Worm (Caenorhabditis elegans) whole organism, L1 larva: ENCODE measurements around the gene C07B5.3.

Experiments
- C16A3.4 ChIP-seq: fragments of 150-350 bp; optimal IDR thresholded peaks from 2 replicates; lab custom pipeline; 2014; ENCODE audit warnings: missing biosample characterization, missing genetic modification characterization
- F16B12.6 ChIP-seq: fragments of 150-350 bp; optimal IDR thresholded peaks from 2 replicates; lab custom pipeline; 2014; ENCODE audit warnings: missing biosample characterization, missing genetic modification characterization
- blmp-1 ChIP-seq: fragments of 150-350 bp; optimal IDR thresholded peaks from 2 replicates; lab custom pipeline; 2014; ENCODE audit warnings: missing biosample characterization, missing genetic modification characterization
- ceh-8 ChIP-seq: fragments of 200-800 bp; sonication (Bioruptor generic); optimal IDR thresholded peaks from 2 replicates; lab custom pipeline; 2018; ENCODE audit warnings: mild to moderate bottlenecking, missing genetic modification characterization, moderate library complexity, missing compliant biosample characterization
- ces-1 ChIP-seq: fragments of 150-350 bp; optimal IDR thresholded peaks from 2 replicates; lab custom pipeline; 2014; ENCODE audit warnings: missing biosample characterization, missing genetic modification reagents, missing genetic modification characterization
- efl-1 ChIP-seq, 4 experiments: fragments of 150-350 bp; optimal IDR thresholded peaks in 3 of 4; peaks in 1 of 4; 1 replicate in 1 of 4; 2 replicates in 3 of 4; lab custom pipeline; 2014; ENCODE audit warnings: missing biosample characterization in 2 of 4, missing genetic modification characterization in 2 of 4, missing genetic modification reagents in 2 of 4
- elt-3 ChIP-seq, 6 experiments: fragments of 150-350 bp in 1 of 6; sonication (generic microtip); optimal IDR thresholded peaks; 2 replicates each; lab custom pipeline; 2017 to 2018; ENCODE audit warnings: missing biosample characterization in 6 of 6, missing genetic modification characterization in 6 of 6, inconsistent platforms in 1 of 6
- ets-5 ChIP-seq: fragments of 200-800 bp; sonication (Bioruptor generic); IDR thresholded peaks from 2 replicates; pipeline ENCODE4 v1.3.6; 2022; ENCODE audit warnings: missing genetic modification characterization, missing compliant biosample characterization
- fkh-8 ChIP-seq: sonication (generic microtip); optimal IDR thresholded peaks from 2 replicates; lab custom pipeline; 2016; ENCODE audit warnings: mild to moderate bottlenecking, missing genetic modification characterization, missing compliant biosample characterization
- lin-14 ChIP-seq: fragments of 200-800 bp; sonication (Bioruptor generic); optimal IDR thresholded peaks from 2 replicates; lab custom pipeline; 2018; ENCODE audit warnings: mild to moderate bottlenecking, missing genetic modification characterization, moderate library complexity, missing compliant biosample characterization
- lin-35 ChIP-seq, 2 experiments: fragments of 150-350 bp; optimal IDR thresholded peaks; 2 replicates each; lab custom pipeline; 2014; ENCODE audit warnings: missing biosample characterization in 2 of 2, missing genetic modification characterization in 2 of 2, missing genetic modification reagents in 2 of 2
- lsy-2 ChIP-seq, 2 experiments: fragments of 150-350 bp; optimal IDR thresholded peaks; 2 replicates each; lab custom pipeline; 2014; ENCODE audit warnings: missing biosample characterization in 2 of 2, missing genetic modification characterization in 2 of 2
- mef-2 ChIP-seq: fragments of 150-350 bp; optimal IDR thresholded peaks from 2 replicates; lab custom pipeline; 2014; ENCODE audit warnings: missing biosample characterization, missing genetic modification characterization
- mep-1 ChIP-seq: fragments of 150-350 bp; optimal IDR thresholded peaks from 2 replicates; lab custom pipeline; 2014; ENCODE audit warnings: missing biosample characterization, missing genetic modification characterization
- nhr-237 ChIP-seq: fragments of 150-350 bp; optimal IDR thresholded peaks from 2 replicates; lab custom pipeline; 2014; ENCODE audit warnings: missing biosample characterization, missing genetic modification characterization
- nhr-76 ChIP-seq: sonication (generic microtip); optimal IDR thresholded peaks from 2 replicates; lab custom pipeline; 2017; ENCODE audit warnings: missing biosample characterization, missing genetic modification characterization
- nhr-85 ChIP-seq: sonication (generic microtip); peaks from one replicate; lab custom pipeline; 2016; ENCODE audit warnings: missing genetic modification characterization, inconsistent platforms, missing compliant biosample characterization
- rnt-1 ChIP-seq: sonication (generic microtip); optimal IDR thresholded peaks from 2 replicates; lab custom pipeline; 2016; ENCODE audit warnings: mild to moderate bottlenecking, missing genetic modification characterization, moderate library complexity, missing compliant biosample characterization
- snu-23 ChIP-seq: sonication (generic microtip); optimal IDR thresholded peaks from 2 replicates; lab custom pipeline; 2016; ENCODE audit warnings: missing genetic modification characterization, missing compliant biosample characterization
- unc-130 ChIP-seq: fragments of 150-350 bp; optimal IDR thresholded peaks from 2 replicates; lab custom pipeline; 2017; ENCODE audit warnings: missing biosample characterization, missing genetic modification characterization, inconsistent platforms
- unc-62 ChIP-seq: fragments of 150-350 bp; optimal IDR thresholded peaks from 2 replicates; lab custom pipeline; 2014; ENCODE audit warnings: missing biosample characterization, missing genetic modification reagents, missing genetic modification characterization
- unc-86 ChIP-seq: sonication (generic microtip); optimal IDR thresholded peaks from 2 replicates; lab custom pipeline; 2016; ENCODE audit warnings: missing genetic modification characterization, missing compliant biosample characterization
- vab-15 ChIP-seq: sonication (generic microtip); optimal IDR thresholded peaks from 2 replicates; lab custom pipeline; 2017; ENCODE audit warnings: missing genotype, mild to moderate bottlenecking, missing genetic modification characterization, missing compliant biosample characterization
- xbp-1 ChIP-seq: sonication (generic microtip); optimal IDR thresholded peaks from 2 replicates; lab custom pipeline; 2016; ENCODE audit warnings: missing genetic modification characterization, missing compliant biosample characterization

The C07B5.3 gene

ce11 chrX:9517106-9517505, 5.9 kb downstream of the C07B5.3 start, which contains the start of gene C07B5.2:
Gene C07B5.2, minus strand, starts transcription at chrX:9517206.
- no peak for TF ChIP-seq lin-14 (GFP tag; lab: Kevin White, UChicago)
- no peak for TF ChIP-seq rnt-1 (tag; lab: Kevin White, UChicago)
- TF ChIP-seq xbp-1 (tag; lab: Kevin White, UChicago): no peak
- no peak for TF ChIP-seq F16B12.6 (tag; lab: Kevin White, UChicago)
- TF ChIP-seq fkh-8: no peak
- TF ChIP-seq unc-86: no peak

- peak; percentile 7 for TF ChIP-seq lin-14 (GFP tag; lab: Kevin White, UChicago)
- peak; percentile 28 for TF ChIP-seq nhr-85 (tag; lab: Kevin White, UChicago)
- TF ChIP-seq blmp-1: peak; percentile 37
- TF ChIP-seq mep-1 (tag; lab: Kevin White, UChicago): no peak
Measured at ce11 chrX:9512457-9512856, 10.6 kb downstream of the C07B5.3 start.

- peak in 1 of 6 experiments; percentile 2 for TF ChIP-seq elt-3 (tag; optimal IDR thresholded peaks at IDR 0.05; lab: Kevin White, UChicago)
- TF ChIP-seq nhr-237 (tag; lab: Kevin White, UChicago): no peak
- TF ChIP-seq ets-5 (GFP tag; lab: Robert Waterston, UW): no peak
Measured at ce11 chrX:9510448-9510847, 12.6 kb downstream of the C07B5.3 start.

ce11 chrX:9509922-9510321, 13.1 kb downstream of the C07B5.3 start:
- TF ChIP-seq mef-2: no peak
- TF ChIP-seq unc-130 (tag; lab: Kevin White, UChicago): no peak
- TF ChIP-seq lin-14 (GFP tag; lab: Kevin White, UChicago): peak; percentile 19
- no peak for TF ChIP-seq vab-15

- TF ChIP-seq mep-1 (tag; lab: Kevin White, UChicago) (no peak), unc-62 (GFP tag; lab: Kevin White, UChicago) (no peak), efl-1 (optimal IDR thresholded peaks at IDR 0.05; lab: Kevin White, UChicago) (no peak), efl-1 (GFP tag; optimal IDR thresholded peaks at IDR 0.05 in 1 of 2; lab: Kevin White, UChicago) (peak in 1 of 2 experiments; percentile 53)
Measured at ce11 chrX:9509516-9509915, 13.5 kb downstream of the C07B5.3 start.

- TF ChIP-seq unc-130 (tag; lab: Kevin White, UChicago) (peak; percentile 3), ces-1 (GFP tag; lab: Kevin White, UChicago) (no peak), nhr-85 (tag; lab: Kevin White, UChicago) (peak; percentile 60), nhr-76 (tag; lab: Kevin White, UChicago) (no peak), elt-3 (tag; optimal IDR thresholded peaks at IDR 0.05; lab: Kevin White, UChicago) (peak in 1 of 6 experiments; percentile 1), blmp-1 (peak; percentile 48), lin-14 (GFP tag; lab: Kevin White, UChicago) (peak; percentile 65), snu-23 (GFP tag; lab: Kevin White, UChicago) (peak; percentile 18), lin-35 (GFP tag; optimal IDR thresholded peaks at IDR 0.05; lab: Kevin White, UChicago) (peak in 1 of 2 experiments; percentile 8), lsy-2 (tag; optimal IDR thresholded peaks at IDR 0.05; lab: Kevin White, UChicago) (no peak)
Measured at ce11 chrX:9508426-9509010, 14.5 kb downstream of the C07B5.3 start.

ce11 chrX:9506341-9506740, 16.7 kb downstream of the C07B5.3 start:
- TF ChIP-seq lin-14 (GFP tag; lab: Kevin White, UChicago) (peak; percentile 44), ceh-8 (GFP tag; lab: Kevin White, UChicago) (no peak)
- TF ChIP-seq, all 84 proteins: peak for 1

- TF ChIP-seq blmp-1 (peak; percentile 8), C16A3.4 (tag; lab: Kevin White, UChicago) (no peak)
Measured at ce11 chrX:9504911-9505397, 18.1 kb downstream of the C07B5.3 start.
